Worm (Caenorhabditis elegans) whole organism, early embryonic: ENCODE data around the gene C15H9.5.

Experiments
- B0310.2 ChIP-seq: sonication (generic microtip); optimal IDR thresholded peaks from 2 replicates; lab custom pipeline; 2016; ENCODE audit warnings: mild to moderate bottlenecking, missing genetic modification characterization, missing compliant biosample characterization
- F13C5.2 ChIP-seq: sonication (generic microtip); optimal IDR thresholded peaks from 2 replicates; lab custom pipeline; 2017; ENCODE audit warnings: mild to moderate bottlenecking, missing genetic modification characterization, inconsistent platforms, missing compliant biosample characterization
- ama-1 ChIP-seq: fragments of 150-350 bp; optimal IDR thresholded peaks from 2 replicates; lab custom pipeline; 2014
- ceh-13 ChIP-seq: fragments of 200-800 bp; sonication (Bioruptor generic); optimal IDR thresholded peaks from 2 replicates; lab custom pipeline; 2018; ENCODE audit warnings: mild to moderate bottlenecking, missing genetic modification characterization, missing compliant biosample characterization
- ceh-36 ChIP-seq: sonication (generic microtip); optimal IDR thresholded peaks from 2 replicates; lab custom pipeline; 2016; ENCODE audit warnings: missing genetic modification characterization, inconsistent platforms, missing compliant biosample characterization
- flt-1 ChIP-seq: fragments of 200-800 bp; sonication (Bioruptor generic); IDR thresholded peaks from 2 replicates; pipeline ENCODE4 v1.3.6; 2022; ENCODE audit warnings: missing genetic modification characterization, missing compliant biosample characterization
- hmbx-1 ChIP-seq: sonication (generic microtip); optimal IDR thresholded peaks from 2 replicates; lab custom pipeline; 2016; ENCODE audit warnings: mild to moderate bottlenecking, missing genetic modification characterization, missing compliant biosample characterization
- hmg-4 ChIP-seq: fragments of 200-800 bp; sonication (Bioruptor generic); optimal IDR thresholded peaks from 2 replicates; lab custom pipeline; 2018; ENCODE audit warnings: mild to moderate bottlenecking, missing genetic modification characterization, missing compliant biosample characterization
- hnd-1 ChIP-seq: sonication (generic microtip); optimal IDR thresholded peaks from 2 replicates; lab custom pipeline; 2016; ENCODE audit warnings: missing genetic modification characterization, missing compliant biosample characterization
- pes-1 ChIP-seq: fragments of 200-800 bp; sonication (Bioruptor generic); IDR thresholded peaks from 2 replicates; pipeline ENCODE4 v1.3.6; 2022; ENCODE audit warnings: missing genetic modification reagents, missing genetic modification characterization, missing compliant biosample characterization
- scrt-1 ChIP-seq: fragments of 200-800 bp; sonication (Bioruptor generic); IDR thresholded peaks from 2 replicates; pipeline ENCODE4 v1.3.6; 2022; ENCODE audit warnings: missing genetic modification characterization, missing compliant biosample characterization
- sea-1 ChIP-seq: fragments of 200-800 bp; sonication (Bioruptor generic); conservative IDR thresholded peaks from 2 replicates; pipeline ENCODE4 v1.3.6; 2022; ENCODE audit warnings: missing genetic modification characterization, missing compliant biosample characterization
- tbx-11 ChIP-seq: fragments of 200-800 bp; sonication (Bioruptor generic); IDR thresholded peaks from 2 replicates; pipeline ENCODE4 v1.3.6; 2022; ENCODE audit warnings: missing genetic modification characterization, missing compliant biosample characterization
- tra-4 ChIP-seq: sonication (generic microtip); optimal IDR thresholded peaks from 2 replicates; lab custom pipeline; 2017; ENCODE audit warnings: missing genetic modification characterization, missing compliant biosample characterization

DNA sequence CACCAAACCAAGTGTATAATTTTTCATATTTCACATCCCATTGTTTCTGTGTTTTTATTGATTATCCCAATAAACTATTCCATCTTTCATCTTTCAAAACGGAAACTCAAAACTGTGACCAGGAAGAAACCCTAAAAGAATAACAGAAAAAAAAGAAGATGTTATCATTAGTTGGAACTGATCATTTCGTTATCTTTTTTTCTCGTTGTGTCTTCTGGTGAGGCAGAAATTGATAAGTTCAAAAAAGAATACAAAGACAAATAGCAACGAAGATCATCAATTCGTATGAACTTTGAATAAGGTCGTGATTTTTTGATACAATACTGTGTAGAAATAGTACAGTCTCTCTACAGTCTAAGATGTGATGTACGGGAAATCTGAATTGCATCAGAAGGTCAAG, 11.3 kb upstream of the C15H9.5 start:
- TF ChIP-seq scrt-1 (GFP tag; lab: Robert Waterston, UW) (no peak), tra-4 (no peak), hmg-4 (GFP tag; lab: Kevin White, UChicago) (no peak), pes-1 (GFP tag; lab: Robert Waterston, UW) (no peak), ama-1 (lab: Kevin White, UChicago) (no peak), ceh-13 (GFP tag; lab: Kevin White, UChicago) (no peak), hnd-1 (tag; lab: Kevin White, UChicago) (no peak), tbx-11 (no peak), B0310.2 (tag; lab: Kevin White, UChicago) (no peak), F13C5.2 (tag; lab: Kevin White, UChicago) (no peak), sea-1 (GFP tag; lab: Robert Waterston, UW) (no peak), hmbx-1 (tag; lab: Kevin White, UChicago) (no peak), ceh-36 (tag; lab: Kevin White, UChicago) (no peak), flt-1 (GFP tag; lab: Robert Waterston, UW) (no peak)
